Fruit fly (Drosophila melanogaster) ovary, adult (tissue): ENCODE results near the gene eIF3d1.

Experiments used
- CG17801 ChIP-seq: fragments of 200-800 bp; optimal IDR thresholded peaks from 2 replicates; lab custom pipeline; 2019; ENCODE audit warnings: missing biosample characterization, mild to moderate bottlenecking, missing genetic modification characterization, moderate library complexity; ENCODE audit not compliant: partially characterized antibody

eIF3d1 gene

DNA sequence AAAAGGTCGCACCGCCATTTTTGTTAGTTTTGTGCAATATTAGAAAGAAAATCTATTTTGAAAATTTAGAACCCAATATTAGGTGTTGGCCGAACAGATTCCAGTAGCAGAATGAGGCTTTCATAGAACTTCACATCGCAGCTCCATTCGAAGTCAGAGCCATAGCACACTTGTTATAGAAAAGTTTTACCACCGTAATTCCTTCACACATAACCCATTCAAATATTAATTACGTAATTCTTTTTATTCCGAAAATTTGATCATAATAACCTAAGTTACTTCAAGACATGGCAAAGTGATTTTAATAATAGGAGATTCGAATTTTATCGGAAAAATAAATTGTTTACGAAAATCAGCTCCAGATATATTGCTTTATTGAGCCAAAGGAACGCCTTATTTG, 16.3 kb downstream of the eIF3d1 start, which contains the start of gene CG10252:
Gene CG10252, minus strand, starts transcription at position 101 of the 400 bp plus-strand sequence.
- no peak for TF ChIP-seq CG17801

- no peak for TF ChIP-seq CG17801
Measured at dm6 chr3R:23698835-23699234, 19.0 kb downstream of the eIF3d1 start, which contains the start of gene prt. TSS of gene prt (minus strand) at chr3R:23699027.

DNA sequence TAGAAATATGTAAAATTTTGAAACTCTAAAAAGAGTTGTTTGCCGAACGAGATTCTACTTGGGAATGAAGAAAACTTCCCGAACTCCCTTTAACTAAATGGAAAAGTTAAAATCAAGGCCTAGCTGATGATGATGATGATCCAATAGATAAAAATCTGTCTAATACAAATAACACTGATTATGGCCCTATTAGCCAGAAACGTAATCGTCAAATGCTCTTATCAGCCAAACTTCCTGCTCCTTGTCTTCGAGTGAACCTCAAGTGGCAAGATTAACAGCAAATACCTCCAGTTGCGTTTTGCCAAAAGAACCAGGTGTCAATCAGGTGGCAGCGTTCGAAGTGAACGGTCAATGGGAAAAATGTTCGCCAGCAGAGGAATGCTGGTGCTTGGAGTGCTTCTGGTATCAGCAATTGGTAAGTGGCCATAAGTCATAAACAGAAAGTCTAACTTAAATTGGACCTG, 20.5 kb downstream of the eIF3d1 start, which contains the start of the genes CG31468 and Gba1a:
Gene CG31468, minus strand, starts transcription at position 51 of the 464 bp plus-strand sequence.
Gene Gba1a, plus strand, starts transcription at position 318 of the 464 bp plus-strand sequence.
- no peak for TF ChIP-seq CG17801

DNA sequence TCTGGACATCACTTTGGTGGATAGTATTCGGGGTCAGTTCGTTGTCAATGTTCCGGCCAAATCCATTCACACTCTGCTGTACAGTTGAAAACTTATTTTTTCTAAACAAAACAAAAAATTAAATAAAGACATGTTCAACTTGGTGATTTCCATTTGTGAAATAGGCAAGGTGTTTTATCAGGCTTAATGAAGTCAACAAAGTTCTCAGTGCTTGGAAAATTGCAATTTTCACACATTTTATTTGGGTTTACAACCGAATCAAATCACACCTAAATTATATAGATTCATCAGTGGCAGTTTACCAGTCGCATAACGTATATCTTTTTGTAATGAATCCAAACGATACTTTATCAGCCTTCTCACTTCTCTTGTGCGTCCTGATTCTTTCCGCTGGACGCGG, 22.6 kb downstream of the eIF3d1 start, which contains the start of gene Qsox4:
Gene Qsox4, plus strand, starts transcription at position 301 of the 400 bp plus-strand sequence.
- no peak for TF ChIP-seq CG17801

DNA sequence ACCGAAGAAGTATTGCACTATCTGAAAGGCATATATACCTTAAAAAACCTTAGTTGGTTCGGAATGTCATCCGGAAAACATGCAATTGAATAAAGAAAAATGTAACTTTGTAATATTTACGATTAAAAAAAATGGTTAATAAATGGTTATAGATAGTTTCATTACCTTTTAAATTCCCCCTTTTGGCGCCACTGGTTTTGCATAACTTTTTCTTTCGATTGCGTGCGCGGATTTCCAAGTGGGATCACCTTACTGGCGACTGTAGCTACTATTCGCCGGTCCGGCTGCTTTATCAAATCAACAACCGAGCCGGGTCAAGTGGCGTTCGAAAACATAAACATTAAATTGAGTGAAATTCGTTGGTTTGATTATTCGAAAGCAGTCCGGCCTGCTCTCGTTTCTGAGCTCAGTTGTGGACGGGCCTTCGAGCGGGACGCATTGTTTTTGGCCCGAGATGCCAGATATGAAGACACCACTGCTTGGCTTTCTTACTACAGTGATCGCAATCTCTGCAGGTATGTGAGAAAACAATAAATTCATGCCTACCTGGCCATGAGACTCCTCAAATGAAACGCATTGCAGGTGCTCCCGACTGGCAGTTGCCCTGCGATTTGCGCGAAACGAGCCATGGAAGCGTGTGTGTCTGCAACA, 24.7 kb downstream of the eIF3d1 start, which contains the start of gene Gba1b:
Gene Gba1b, plus strand, starts transcription at position 422 of the 651 bp plus-strand sequence.
- TF ChIP-seq CG17801 = no peak

DNA sequence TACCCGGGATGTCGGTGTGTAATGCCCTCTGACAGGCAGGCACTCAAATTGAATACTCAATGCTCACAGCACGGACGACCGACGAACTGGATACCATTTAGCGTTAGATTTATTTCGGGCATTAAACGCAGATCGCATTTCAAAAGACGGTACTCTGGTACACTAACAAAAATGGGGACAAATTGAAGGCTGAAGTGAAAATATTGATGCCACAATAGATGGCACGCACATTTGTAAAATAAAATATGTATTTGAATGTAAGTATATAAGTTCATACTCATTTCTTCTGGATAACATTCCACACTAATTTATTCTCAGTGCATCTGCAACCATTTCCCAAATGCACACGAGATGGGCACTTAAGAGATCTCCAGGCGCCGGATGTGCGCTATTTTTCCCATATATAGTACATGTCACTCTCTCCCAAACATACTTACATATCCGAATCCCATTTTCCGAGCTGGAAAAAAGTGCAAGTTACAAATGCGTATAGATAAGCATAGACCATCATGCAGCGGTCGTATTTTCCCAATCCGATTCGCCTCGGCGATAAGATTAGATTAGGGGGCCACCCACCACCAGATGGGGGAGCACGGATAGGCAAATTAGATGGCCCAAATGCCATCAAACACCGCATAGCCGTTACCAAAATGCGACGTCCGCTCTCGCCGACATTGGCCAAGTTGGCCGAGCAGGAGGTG, 29.8 kb downstream of the eIF3d1 start, which contains the start of gene CG10301:
Gene CG10301, plus strand, starts transcription at position 651 of the 701 bp plus-strand sequence.
- TF ChIP-seq CG17801 = no peak

dm6 chr3R:23711195-23711594, 31.4 kb downstream of the eIF3d1 start, which contains the start of gene CG10300:
TSS of gene CG10300 (plus strand) at chr3R:23711527.
- no peak for TF ChIP-seq CG17801

dm6 chr3R:23713901-23714300, 34.1 kb downstream of the eIF3d1 start:
- TF ChIP-seq CG17801 = no peak

DNA sequence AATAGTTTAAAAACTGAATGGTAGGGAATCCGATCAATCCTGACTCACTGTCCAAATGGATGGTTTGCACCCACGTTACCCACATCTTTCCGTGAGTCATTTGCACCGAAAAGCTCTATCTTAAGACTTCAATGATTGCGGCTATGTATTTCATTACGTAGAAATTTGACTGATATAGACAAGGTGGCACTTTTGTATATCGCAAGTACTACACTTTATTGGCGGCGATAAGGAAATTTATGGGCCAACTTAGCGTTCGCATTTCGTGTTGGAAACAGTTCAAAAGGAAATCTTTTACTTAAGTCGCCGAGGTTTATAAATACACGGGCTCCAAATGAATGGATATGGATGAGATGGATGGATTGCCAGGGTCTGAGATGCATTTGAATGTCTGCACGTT, 35.0 kb downstream of the eIF3d1 start:
- TF ChIP-seq CG17801 = no peak

dm6 chr3R:23718297-23718941, 38.6 kb downstream of the eIF3d1 start, which contains the start of gene nau:
TSS of gene nau (minus strand) at chr3R:23718357.
- no peak for TF ChIP-seq CG17801

- no peak for TF ChIP-seq CG17801
Measured at dm6 chr3R:23721525-23721924, 41.7 kb downstream of the eIF3d1 start, which contains the start of gene CG10232. TSS of gene CG10232 (minus strand) at chr3R:23721625.

DNA sequence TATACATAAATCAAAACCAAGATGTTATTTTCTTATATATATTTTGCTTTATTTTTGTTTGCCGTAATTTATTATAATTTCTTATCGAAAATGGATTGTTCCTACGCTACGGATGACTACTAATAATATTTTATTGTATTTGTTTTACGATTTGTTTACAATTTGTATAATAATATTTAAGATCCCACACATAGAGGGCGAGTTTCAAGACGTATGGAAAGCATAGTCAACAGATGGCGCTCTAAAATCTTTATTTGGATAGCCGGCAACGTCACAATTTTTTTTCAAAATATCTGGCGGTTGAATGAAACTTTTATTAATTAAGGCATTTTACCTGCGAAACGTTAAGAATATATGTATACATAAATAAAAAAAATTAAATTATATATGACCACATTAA, 42.1 kb downstream of the eIF3d1 start:
- TF ChIP-seq CG17801 = peak; percentile 54

DNA sequence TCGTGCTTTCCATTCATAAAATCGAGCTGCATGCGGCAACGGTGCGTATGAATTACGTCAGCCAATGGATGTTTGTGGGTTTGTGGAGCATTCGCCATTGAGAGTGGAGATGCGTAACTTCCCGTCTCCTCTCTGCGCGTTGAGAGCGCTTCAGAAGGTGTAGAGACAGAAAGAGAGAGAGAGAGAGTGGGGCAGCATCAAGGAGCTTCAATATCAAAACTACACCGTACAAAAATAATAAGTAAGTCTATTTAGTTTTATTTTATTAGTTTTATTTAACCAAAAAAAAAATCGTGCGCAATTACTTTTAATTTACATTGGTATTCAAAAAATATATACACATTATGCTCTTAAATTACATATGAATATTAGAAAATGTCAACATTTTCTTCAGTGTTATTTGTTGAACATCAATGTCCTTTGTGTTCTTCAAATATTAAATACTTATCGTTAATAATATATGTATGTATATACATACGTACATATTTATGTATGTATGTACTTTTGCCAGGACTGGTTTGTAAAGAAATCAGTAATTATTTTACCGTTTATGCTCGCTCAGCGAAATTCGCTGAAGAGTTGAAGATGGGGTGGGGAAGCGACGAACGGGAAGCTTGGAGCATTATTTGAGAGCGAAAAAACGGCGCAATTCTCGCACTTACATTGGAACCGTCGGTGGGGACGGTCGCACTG, 43.0 kb downstream of the eIF3d1 start, which contains the start of gene CG10365:
Gene CG10365, plus strand, starts transcription at position 652 of the 693 bp plus-strand sequence.
- no peak for TF ChIP-seq CG17801

dm6 chr3R:23723381-23724034, 43.7 kb downstream of the eIF3d1 start:
- peak; percentile 17 for TF ChIP-seq CG17801

- TF ChIP-seq CG17801 = no peak
Measured at dm6 chr3R:23724843-23725506, 45.1 kb downstream of the eIF3d1 start.
